Worm (Caenorhabditis elegans): ENCODE results near the gene wbp-2.

Gene wbp-2

DNA sequence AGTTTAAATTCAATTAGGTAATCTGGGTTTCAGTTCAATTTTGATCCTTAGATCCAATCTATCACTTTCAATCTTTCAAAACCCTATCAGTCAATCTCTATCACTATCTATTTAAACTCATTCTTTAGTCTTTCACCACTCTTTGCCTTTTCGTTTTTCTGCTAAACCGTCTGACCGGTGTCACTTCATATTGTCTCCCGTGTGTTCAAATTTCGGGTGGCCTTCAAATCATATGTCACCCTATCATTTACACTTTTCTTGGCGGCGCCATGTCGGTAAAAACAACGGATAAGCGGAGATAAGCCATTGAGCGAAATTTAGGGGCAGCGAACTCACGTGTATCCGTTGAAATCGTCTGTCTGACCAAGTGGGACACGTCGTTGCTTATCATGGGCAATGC lies 14.4 kb downstream of the wbp-2 start:
- TF ChIP-seq nhr-90 (tag; optimal IDR thresholded peaks at IDR 0.05; ENCODE audit: poor library complexity) (peak; percentile 48), swsn-7 (tag; optimal IDR thresholded peaks at IDR 0.05) (no peak), jun-1 (tag; optimal IDR thresholded peaks at IDR 0.05) (no peak), unc-130 (tag; optimal IDR thresholded peaks at IDR 0.05) (peak; percentile 18), nhr-20 (tag; optimal IDR thresholded peaks at IDR 0.05) (peak; percentile 80), vab-15 (tag; optimal IDR thresholded peaks at IDR 0.05) (no peak), lin-35 (GFP tag; optimal IDR thresholded peaks at IDR 0.05) (peak in 1 of 2 experiments; percentile 21), dpl-1 (GFP tag; optimal IDR thresholded peaks at IDR 0.05) (peak in 1 of 3 experiments; percentile 10), C16A3.4 (tag; optimal IDR thresholded peaks at IDR 0.05) (no peak), ama-1 (optimal IDR thresholded peaks at IDR 0.05) (no peak), unc-30 (tag; optimal IDR thresholded peaks at IDR 0.05) (no peak), nhr-11 (tag; optimal IDR thresholded peaks at IDR 0.05) (no peak), nhr-71 (tag; optimal IDR thresholded peaks at IDR 0.05) (peak; percentile 70), nhr-85 (tag) (peak; percentile 94), tbx-2 (tag; optimal IDR thresholded peaks at IDR 0.05) (peak; percentile 59), isw-1 (GFP tag; IDR thresholded peaks at IDR 0.05) (no peak), grh-1 (GFP tag; IDR thresholded peaks at IDR 0.05) (peak; percentile 38; the same call in 1 of the 2 replicates), nhr-19 (GFP tag; conservative IDR thresholded peaks at IDR 0.05) (peak; percentile 53), lsy-2 (tag; optimal IDR thresholded peaks at IDR 0.05) (peak in 1 of 2 experiments; percentile 12), hpl-2 (GFP tag; optimal IDR thresholded peaks at IDR 0.05) (no peak), lin-14 (GFP tag; optimal IDR thresholded peaks at IDR 0.05) (peak; percentile 84), snu-23 (GFP tag; optimal IDR thresholded peaks at IDR 0.05) (peak; percentile 48), blmp-1 (tag; optimal IDR thresholded peaks at IDR 0.05) (peak; percentile 96), C04F5.9 (tag; optimal IDR thresholded peaks at IDR 0.05) (no peak), mep-1 (tag; optimal IDR thresholded peaks at IDR 0.05) (peak; percentile 20), mdl-1 (tag; optimal IDR thresholded peaks at IDR 0.05) (peak in 1 of 2 experiments; percentile 70), egl-27 (tag; optimal IDR thresholded peaks at IDR 0.05) (peak in 1 of 2 experiments; percentile 29), nhr-47 (tag; optimal IDR thresholded peaks at IDR 0.05) (peak; percentile 36), elt-3 (tag; optimal IDR thresholded peaks at IDR 0.05) (peak; percentile 73 to 96 (median 89))

DNA sequence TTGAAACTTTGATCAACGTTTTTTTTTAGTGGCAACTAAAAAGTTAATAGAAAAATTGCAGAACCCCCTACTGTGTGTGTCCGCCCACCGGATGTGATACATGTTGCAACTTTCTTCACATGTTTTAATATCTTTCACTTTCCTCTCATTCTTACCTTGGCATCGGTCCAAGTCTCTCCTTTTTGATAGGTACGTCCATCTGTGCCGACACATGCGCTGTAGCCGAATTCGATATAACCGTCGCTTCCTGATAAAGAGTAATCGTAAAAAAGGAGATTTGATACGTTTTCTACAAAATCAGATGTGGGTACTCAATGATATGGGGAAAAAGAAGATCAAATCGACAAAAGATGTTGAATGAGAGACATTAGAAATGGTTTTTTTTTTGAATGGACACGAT lies 15.5 kb downstream of the wbp-2 start:
- TF ChIP-seq nhr-19 (GFP tag; conservative IDR thresholded peaks at IDR 0.05) (0 out of 2 replicates have a peak, but pooled peaks have one; percentile 4), nhr-85 (tag) (peak; percentile 63), grh-1 (GFP tag; IDR thresholded peaks at IDR 0.05) (0 out of 2 replicates have a peak, but pooled peaks have one; percentile 20), jun-1 (tag; optimal IDR thresholded peaks at IDR 0.05) (no peak), nhr-28 (tag; optimal IDR thresholded peaks at IDR 0.05) (no peak), ztf-11 (tag; optimal IDR thresholded peaks at IDR 0.05) (no peak), vab-15 (tag; optimal IDR thresholded peaks at IDR 0.05) (no peak), nhr-90 (tag; optimal IDR thresholded peaks at IDR 0.05; ENCODE audit: poor library complexity) (no peak), snu-23 (GFP tag; optimal IDR thresholded peaks at IDR 0.05) (peak; percentile 27), alr-1 (tag; optimal IDR thresholded peaks at IDR 0.05; ENCODE audit: borderline replicate concordance) (no peak), ets-5 (GFP tag; IDR thresholded peaks at IDR 0.05) (no peak), lin-35 (GFP tag; optimal IDR thresholded peaks at IDR 0.05) (no peak), efl-3 (GFP tag; optimal IDR thresholded peaks at IDR 0.05) (no peak), elt-3 (tag; optimal IDR thresholded peaks at IDR 0.05) (peak in 5 of 6 experiments; percentile 69 to 84 (median 79)), pqm-1 (tag; optimal IDR thresholded peaks at IDR 0.05) (no peak), xbp-1 (tag; optimal IDR thresholded peaks at IDR 0.05) (no peak), nhr-20 (tag; optimal IDR thresholded peaks at IDR 0.05) (peak; percentile 32), blmp-1 (tag; optimal IDR thresholded peaks at IDR 0.05) (peak; percentile 91), C16A3.4 (tag; optimal IDR thresholded peaks at IDR 0.05) (no peak), C04F5.9 (tag; optimal IDR thresholded peaks at IDR 0.05) (no peak), lin-15B (tag; optimal IDR thresholded peaks at IDR 0.05) (no peak), egl-27 (tag; optimal IDR thresholded peaks at IDR 0.05) (no peak), nhr-71 (tag; optimal IDR thresholded peaks at IDR 0.05) (peak; percentile 34), lin-14 (GFP tag; optimal IDR thresholded peaks at IDR 0.05) (peak; percentile 70)

DNA sequence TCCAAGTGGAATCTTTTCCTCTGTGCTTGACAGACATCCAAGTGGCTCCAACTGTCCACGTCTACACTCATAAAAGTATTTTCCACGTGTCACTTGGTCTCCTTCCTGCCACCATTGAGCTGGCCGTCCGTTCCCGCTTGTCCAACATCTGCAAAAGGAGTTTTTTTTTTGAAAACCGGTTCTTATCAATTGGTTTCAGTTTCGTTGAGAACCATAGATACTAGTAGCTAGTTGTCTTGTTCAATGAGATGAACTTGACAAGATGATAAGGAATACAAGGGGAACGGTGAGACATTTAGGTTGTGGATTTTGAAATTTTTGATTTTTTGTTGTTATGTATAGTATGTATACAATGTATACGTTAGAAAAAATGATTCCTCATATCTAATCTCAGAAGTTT lies 16.2 kb downstream of the wbp-2 start:
- TF ChIP-seq skn-1 (tag; optimal IDR thresholded peaks at IDR 0.05) (no peak), C34B4.2 (tag; optimal IDR thresholded peaks at IDR 0.05) (no peak), nhr-85 (tag) (peak; percentile 64), efl-1 (optimal IDR thresholded peaks at IDR 0.05) (no peak), efl-1 (GFP tag; optimal IDR thresholded peaks at IDR 0.05 in 1 of 2) (peak in 1 of 2 experiments; percentile 30), blmp-1 (tag; optimal IDR thresholded peaks at IDR 0.05) (peak; percentile 55)
